Fruit fly (Drosophila melanogaster) whole organism, embryonic: ENCODE measurements around the gene CG14282.

ENCODE experiments used
- ATbp ChIP-seq: fragments of 200-800 bp; sonication (Bioruptor generic); optimal IDR thresholded peaks from 2 replicates; lab custom pipeline; 2017; ENCODE audit warnings: missing biosample characterization, mild to moderate bottlenecking, missing genetic modification characterization, missing genetic modification reagents
- Abd-B ChIP-seq: fragments of 200-800 bp; sonication (Bioruptor generic); optimal IDR thresholded peaks from 2 replicates; lab custom pipeline; 2018; ENCODE audit warnings: missing biosample characterization, mild to moderate bottlenecking, missing genetic modification characterization, moderate library complexity
- Antp ChIP-seq: fragments of 200-800 bp; sonication (Bioruptor generic); optimal IDR thresholded peaks from 3 replicates; lab custom pipeline; 2016; ENCODE audit warnings: missing biosample characterization, missing genetic modification characterization
- Blimp-1 ChIP-seq: fragments of 200-800 bp; sonication (Bioruptor generic); optimal IDR thresholded peaks from 3 replicates; lab custom pipeline; 2018; ENCODE audit warnings: missing biosample characterization, missing genetic modification characterization, mild to moderate bottlenecking, moderate library complexity, missing genetic modification reagents
- BtbVII ChIP-seq: fragments of 200-800 bp; sonication (Bioruptor generic); optimal IDR thresholded peaks from 3 replicates; lab custom pipeline; 2017; ENCODE audit warnings: missing biosample characterization, mild to moderate bottlenecking, missing genetic modification characterization
- C15 ChIP-seq: fragments of 200-800 bp; sonication (Bioruptor generic); IDR thresholded peaks from 3 replicates; pipeline ENCODE4 v1.3.6; 2022; ENCODE audit warnings: missing biosample characterization, missing genetic modification characterization
- CG11504 ChIP-seq: fragments of 200-800 bp; sonication (Bioruptor generic); optimal IDR thresholded peaks from 3 replicates; lab custom pipeline; 2019; ENCODE audit warnings: missing biosample characterization, mild to moderate bottlenecking, missing genetic modification characterization, moderate library complexity
- CG11695 ChIP-seq: fragments of 200-800 bp; sonication (Bioruptor generic); IDR thresholded peaks from 3 replicates; pipeline ENCODE4 v1.3.6; 2022; ENCODE audit warnings: missing biosample characterization, missing genetic modification characterization
- CG12299 ChIP-seq: fragments of 200-800 bp; sonication (Bioruptor generic); optimal IDR thresholded peaks from 2 replicates; lab custom pipeline; 2018; ENCODE audit warnings: missing biosample characterization, mild to moderate bottlenecking, missing genetic modification characterization
- CG18011 ChIP-seq: fragments of 200-800 bp; sonication (Bioruptor generic); optimal IDR thresholded peaks from 2 replicates; lab custom pipeline; 2017; ENCODE audit warnings: missing biosample characterization, missing genetic modification characterization, mild to moderate bottlenecking, moderate library complexity, missing genotype
- CG3281 ChIP-seq: fragments of 200-800 bp; sonication (Bioruptor generic); optimal IDR thresholded peaks from 3 replicates; lab custom pipeline; 2017; ENCODE audit warnings: missing biosample characterization, mild to moderate bottlenecking, missing genetic modification characterization
- CG4328 ChIP-seq: fragments of 200-800 bp; sonication (Bioruptor generic); optimal IDR thresholded peaks from 3 replicates; lab custom pipeline; 2017; ENCODE audit warnings: missing biosample characterization, missing genetic modification reagents, missing genetic modification characterization
- CG43689 ChIP-seq: fragments of 200-800 bp; sonication (Bioruptor generic); IDR thresholded peaks from 2 replicates; pipeline ENCODE4 v1.3.6; 2022; ENCODE audit warnings: missing biosample characterization, missing genetic modification characterization
- CG4820 ChIP-seq: fragments of 200-800 bp; sonication (Bioruptor generic); optimal IDR thresholded peaks from 3 replicates; lab custom pipeline; 2016; ENCODE audit warnings: missing biosample characterization, missing genetic modification characterization
- CG5953 ChIP-seq: fragments of 200-800 bp; sonication (Bioruptor generic); IDR thresholded peaks from 2 replicates; pipeline ENCODE4 v1.3.6; 2022; ENCODE audit warnings: missing biosample characterization, missing genetic modification characterization
- CG7372 ChIP-seq: fragments of 200-800 bp; sonication (Bioruptor generic); IDR thresholded peaks from 2 replicates; pipeline ENCODE4 v1.3.6; 2022; ENCODE audit warnings: missing biosample characterization, missing genetic modification characterization
- CG7839 ChIP-seq: fragments of 200-800 bp; sonication (Bioruptor generic); optimal IDR thresholded peaks from 3 replicates; lab custom pipeline; 2018; ENCODE audit warnings: missing biosample characterization, mild to moderate bottlenecking, missing genetic modification characterization, moderate library complexity
- CG8388 ChIP-seq: fragments of 200-800 bp; sonication (Bioruptor generic); optimal IDR thresholded peaks from 2 replicates; lab custom pipeline; 2019; ENCODE audit warnings: missing biosample characterization, mild to moderate bottlenecking, missing genetic modification characterization, moderate library complexity
- CG8924 ChIP-seq: fragments of 200-800 bp; optimal IDR thresholded peaks from 3 replicates; lab custom pipeline; 2019; ENCODE audit warnings: missing biosample characterization, mild to moderate bottlenecking, missing genetic modification characterization, moderate library complexity
- CG9215 ChIP-seq: fragments of 200-800 bp; sonication (Bioruptor generic); IDR thresholded peaks from 2 replicates; pipeline ENCODE4 v1.3.6; 2022; ENCODE audit warnings: missing biosample characterization, missing genetic modification characterization
- Drgx ChIP-seq: fragments of 200-800 bp; sonication (Bioruptor generic); IDR thresholded peaks from 2 replicates; pipeline ENCODE4 v1.3.6; 2022; ENCODE audit warnings: missing biosample characterization, missing genetic modification characterization
- E2f1 ChIP-seq: fragments of 200-800 bp; sonication (Bioruptor generic); IDR thresholded peaks from 2 replicates; pipeline ENCODE4 v1.3.6; 2022; ENCODE audit warnings: missing biosample characterization, missing genetic modification characterization
- Eip74EF ChIP-seq, 2 experiments: fragments of 200-800 bp in 1 of 2; fragments of >200 bp in 1 of 2; sonication (Bioruptor generic) in 1 of 2; optimal IDR thresholded peaks; 2 replicates each; lab custom pipeline; 2017 to 2019; ENCODE audit warnings: missing biosample characterization in 2 of 2, missing genetic modification characterization in 2 of 2, mild to moderate bottlenecking in 1 of 2, moderate library complexity in 1 of 2
- Fer1 ChIP-seq: fragments of 200-800 bp; sonication (Bioruptor generic); optimal IDR thresholded peaks from 2 replicates; lab custom pipeline; 2017; ENCODE audit warnings: missing biosample characterization, mild to moderate bottlenecking, missing genetic modification characterization
- HLH3B ChIP-seq: fragments of 200-800 bp; sonication (Bioruptor generic); IDR thresholded peaks from 2 replicates; pipeline ENCODE4 v1.3.6; 2022; ENCODE audit warnings: missing biosample characterization, missing genetic modification characterization
- HLHmδ ChIP-seq: fragments of 200-800 bp; sonication (Bioruptor generic); optimal IDR thresholded peaks from 2 replicates; lab custom pipeline; 2018; ENCODE audit warnings: missing biosample characterization, mild to moderate bottlenecking, missing genetic modification characterization, moderate library complexity
- Hand ChIP-seq: fragments of 200-800 bp; sonication (Bioruptor generic); optimal IDR thresholded peaks from 2 replicates; lab custom pipeline; 2017; ENCODE audit warnings: mild to moderate bottlenecking, missing biosample characterization, missing genetic modification reagents, missing genetic modification characterization
- HmgD ChIP-seq: fragments of 200-800 bp; sonication (Bioruptor generic); optimal IDR thresholded peaks from 3 replicates; lab custom pipeline; 2016; ENCODE audit warnings: missing biosample characterization, missing genetic modification characterization
- Hr51 ChIP-seq, 2 experiments: fragments of 200-800 bp; sonication (Bioruptor generic); optimal IDR thresholded peaks; 2 replicates in 1 of 2; 3 replicates in 1 of 2; lab custom pipeline; 2016 to 2018; ENCODE audit warnings: missing biosample characterization in 2 of 2, missing genetic modification characterization in 2 of 2, mild to moderate bottlenecking in 1 of 2, moderate library complexity in 1 of 2
- MBD-R2 ChIP-seq: fragments of 200-800 bp; sonication (Bioruptor generic); IDR thresholded peaks from 2 replicates; pipeline ENCODE4 v1.3.6; 2022; ENCODE audit warnings: missing biosample characterization, missing genetic modification characterization
- Med ChIP-seq: fragments of 200-800 bp; sonication (Bioruptor generic); peaks from one replicate; lab custom pipeline; 2016; ENCODE audit warnings: missing biosample characterization, missing genetic modification characterization, mild to moderate bottlenecking, inconsistent platforms, moderate library complexity
- Nf-YB ChIP-seq: fragments of 200-800 bp; sonication (Bioruptor generic); optimal IDR thresholded peaks from 3 replicates; lab custom pipeline; 2019; ENCODE audit warnings: missing biosample characterization, mild to moderate bottlenecking, missing genetic modification characterization, moderate library complexity
- PHDP ChIP-seq: fragments of 200-800 bp; sonication (Bioruptor generic); optimal IDR thresholded peaks from 3 replicates; lab custom pipeline; 2018; ENCODE audit warnings: missing biosample characterization, mild to moderate bottlenecking, missing genetic modification characterization, moderate library complexity
- ac ChIP-seq: fragments of 200-800 bp; sonication (Bioruptor generic); optimal IDR thresholded peaks from 3 replicates; lab custom pipeline; 2017; ENCODE audit warnings: missing biosample characterization, mild to moderate bottlenecking, missing genetic modification characterization
- az2 ChIP-seq: fragments of 200-800 bp; sonication (Bioruptor generic); optimal IDR thresholded peaks from 3 replicates; lab custom pipeline; 2016; ENCODE audit warnings: missing biosample characterization, missing genetic modification characterization
- chm ChIP-seq: fragments of 200-800 bp; sonication (Bioruptor generic); IDR thresholded peaks from 2 replicates; pipeline ENCODE4 v1.3.6; 2022; ENCODE audit warnings: missing biosample characterization, missing genetic modification characterization
- cwo ChIP-seq: fragments of 200-800 bp; sonication (Bioruptor generic); optimal IDR thresholded peaks from 3 replicates; lab custom pipeline; 2017; ENCODE audit warnings: missing biosample characterization, missing genetic modification characterization, mild to moderate bottlenecking, moderate library complexity, missing genetic modification reagents
- dmrt99B ChIP-seq: fragments of 200-800 bp; sonication (Bioruptor generic); optimal IDR thresholded peaks from 2 replicates; lab custom pipeline; 2018; ENCODE audit warnings: missing biosample characterization, mild to moderate bottlenecking, missing genetic modification characterization, moderate library complexity
- hbn ChIP-seq: fragments of 200-800 bp; sonication (Bioruptor generic); IDR thresholded peaks from 2 replicates; pipeline ENCODE4 v1.3.6; 2022; ENCODE audit warnings: missing biosample characterization, missing genetic modification characterization; ENCODE audit not compliant: partially characterized antibody
- ind ChIP-seq: fragments of 200-800 bp; sonication (Bioruptor generic); optimal IDR thresholded peaks from 3 replicates; lab custom pipeline; 2016; ENCODE audit warnings: missing biosample characterization, missing genetic modification characterization
- insv ChIP-seq, 2 experiments: fragments of 200-800 bp; sonication (Bioruptor generic); optimal IDR thresholded peaks; 3 replicates each; lab custom pipeline; 2016 to 2018; ENCODE audit warnings: missing biosample characterization in 2 of 2, missing genetic modification characterization in 2 of 2
- klu ChIP-seq: fragments of 200-800 bp; sonication (Bioruptor generic); IDR thresholded peaks from 2 replicates; pipeline ENCODE4 v1.3.6; 2022; ENCODE audit warnings: missing biosample characterization, missing genetic modification characterization
- nau ChIP-seq: fragments of 200-800 bp; sonication (Bioruptor generic); optimal IDR thresholded peaks from 3 replicates; lab custom pipeline; 2017; ENCODE audit warnings: missing biosample characterization, mild to moderate bottlenecking, missing genetic modification characterization, missing genetic modification reagents
- sens ChIP-seq: fragments of 200-800 bp; sonication (Bioruptor generic); peaks from one replicate; lab custom pipeline; 2016; ENCODE audit warnings: missing biosample characterization, missing genetic modification characterization
- ttk ChIP-seq: fragments of 200-800 bp; sonication (Bioruptor generic); IDR thresholded peaks from 2 replicates; pipeline ENCODE4 v2.1.2; 2022; ENCODE audit warnings: missing biosample characterization, missing genetic modification characterization
- unpg ChIP-seq: fragments of 200-800 bp; sonication (Bioruptor generic); optimal IDR thresholded peaks from 3 replicates; lab custom pipeline; 2018; ENCODE audit warnings: missing biosample characterization, mild to moderate bottlenecking, missing genetic modification characterization, moderate library complexity
- wor ChIP-seq: fragments of 200-800 bp; sonication (Bioruptor generic); IDR thresholded peaks from 2 replicates; pipeline ENCODE4 v1.3.6; 2022; ENCODE audit warnings: missing biosample characterization, missing genetic modification characterization

Gene CG14282

DNA sequence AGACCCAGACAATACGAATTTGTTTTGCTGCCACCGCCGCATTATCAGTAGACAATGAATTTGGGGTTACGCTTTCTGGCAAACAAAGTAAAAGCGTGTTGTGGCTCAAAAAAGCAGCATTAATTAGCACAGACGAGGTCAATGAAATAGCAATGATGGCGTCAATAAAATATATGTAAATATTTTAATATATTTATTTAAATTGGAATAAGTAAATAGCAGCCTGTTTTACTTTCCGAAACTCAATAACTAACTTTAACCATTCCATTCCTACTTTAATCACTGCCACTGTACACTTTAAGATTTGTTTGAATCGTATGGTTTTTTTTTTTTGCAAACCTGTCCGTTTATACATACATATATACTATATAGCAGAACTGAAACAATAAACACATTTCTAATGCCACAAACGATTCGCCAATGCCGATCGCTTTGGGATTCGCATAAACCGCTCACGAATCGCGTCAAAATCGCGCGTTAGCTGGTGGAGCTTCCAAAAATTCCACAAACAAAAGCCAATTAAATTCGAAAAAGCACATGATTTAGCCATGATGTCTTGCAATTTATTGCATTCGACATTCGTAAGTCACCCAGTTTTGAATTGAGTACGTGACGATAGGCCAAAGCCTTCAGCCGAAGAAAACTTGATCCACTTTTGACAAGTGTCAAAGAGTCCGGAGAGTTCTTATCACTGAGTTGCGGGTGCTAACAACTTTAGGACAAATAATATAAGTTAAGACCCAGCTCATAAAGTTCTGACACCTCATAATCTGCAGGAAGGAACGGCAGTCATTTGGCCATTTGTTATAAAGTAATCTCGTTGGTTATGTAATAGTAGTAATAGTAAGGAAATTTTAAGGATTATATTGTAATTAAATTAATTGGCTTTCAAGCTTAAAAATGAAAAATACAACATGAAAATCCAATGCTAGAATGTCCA, 24.7 kb upstream of the CG14282 start (continued):
- TF ChIP-seq Blimp-1 (GFP tag; lab: Kevin White, UChicago) = peak; percentile 16
- TF ChIP-seq MBD-R2 (GFP tag; lab: Robert Waterston, UW) = peak; percentile 17; the same call in 1 of the 2 replicates
- 0 out of 3 replicates have a peak, but pooled peaks have one; percentile 6 for TF ChIP-seq C15 (GFP tag; lab: Robert Waterston, UW)
- peak; percentile 4 for TF ChIP-seq BtbVII (GFP tag; lab: Kevin White, UChicago)
- TF ChIP-seq CG43689 (GFP tag; lab: Robert Waterston, UW) = 0 out of 2 replicates have a peak, but pooled peaks have one; percentile 33
- TF ChIP-seq CG11695 (GFP tag; lab: Robert Waterston, UW) = peak; percentile 67; the same call in 2 of the 3 replicates
- TF ChIP-seq CG8388 (GFP tag; lab: Kevin White, UChicago) = peak; percentile 27
- peak in 1 of 2 experiments; percentile 54 for TF ChIP-seq Hr51 (GFP tag; optimal IDR thresholded peaks at IDR 0.05; lab: Kevin White, UChicago)
- peak; percentile 32 for TF ChIP-seq cwo
- peak; percentile 9 for TF ChIP-seq ind
- TF ChIP-seq unpg (GFP tag; lab: Kevin White, UChicago) = peak; percentile 54
- no peak for TF ChIP-seq CG4328 (GFP tag; lab: Kevin White, UChicago)
- no peak for TF ChIP-seq Abd-B
- no peak for TF ChIP-seq hbn (GFP tag; lab: Robert Waterston, UW)
- peak; percentile 53 for TF ChIP-seq CG7839 (tag; lab: Kevin White, UChicago)
- TF ChIP-seq HLHmδ = no peak
- TF ChIP-seq Eip74EF (GFP tag; optimal IDR thresholded peaks at IDR 0.05; lab: Kevin White, UChicago) = peak in 1 of 2 experiments; percentile 0
- TF ChIP-seq dmrt99B = peak; percentile 36
- TF ChIP-seq CG3281 (GFP tag; lab: Kevin White, UChicago) = peak; percentile 31
- peak; percentile 1 for TF ChIP-seq CG8924 (tag; lab: Kevin White, UChicago)
- TF ChIP-seq E2f1 (GFP tag; lab: Robert Waterston, UW) = peak; percentile 67
- no peak for TF ChIP-seq nau (GFP tag; lab: Kevin White, UChicago)
- TF ChIP-seq Med (GFP tag; lab: Kevin White, UChicago) = peak; percentile 66
- no peak for TF ChIP-seq CG18011 (GFP tag; lab: Kevin White, UChicago)
- TF ChIP-seq klu (GFP tag; lab: Robert Waterston, UW) = no peak
- no peak for TF ChIP-seq CG4820 (GFP tag; lab: Kevin White, UChicago)
- peak; percentile 56; the same call in 1 of the 2 replicates for TF ChIP-seq HLH3B (GFP tag; lab: Robert Waterston, UW)
- no peak for TF ChIP-seq chm (GFP tag; lab: Robert Waterston, UW)
- no peak for TF ChIP-seq Antp (GFP tag; lab: Kevin White, UChicago)
- TF ChIP-seq ac (GFP tag; lab: Kevin White, UChicago) = no peak
- no peak for TF ChIP-seq HmgD
- TF ChIP-seq CG12299 = no peak
- TF ChIP-seq insv (GFP tag; optimal IDR thresholded peaks at IDR 0.05; lab: Kevin White, UChicago) = no peak
- peak; percentile 34; the same call in 1 of the 2 replicates for TF ChIP-seq CG9215 (GFP tag; lab: Robert Waterston, UW)
- no peak for TF ChIP-seq sens (GFP tag; lab: Kevin White, UChicago)
- TF ChIP-seq Nf-YB (GFP tag; lab: Kevin White, UChicago) = no peak
- no peak for TF ChIP-seq Fer1 (GFP tag; lab: Kevin White, UChicago)
- TF ChIP-seq ATbp (GFP tag; lab: Kevin White, UChicago) = peak; percentile 9
- TF ChIP-seq Hand (GFP tag; lab: Kevin White, UChicago) = no peak
- TF ChIP-seq az2 = peak; percentile 13
- TF ChIP-seq PHDP (tag; lab: Kevin White, UChicago) = peak; percentile 58
- TF ChIP-seq CG11504 = peak; percentile 53
- TF ChIP-seq CG7372 (GFP tag; lab: Robert Waterston, UW) = peak; percentile 54; the same call in 1 of the 2 replicates
- peak; percentile 58 for TF ChIP-seq Drgx (GFP tag; lab: Robert Waterston, UW)
- peak; percentile 67 for TF ChIP-seq ttk (GFP tag; lab: Robert Waterston, UW)
- TF ChIP-seq CG5953 (GFP tag; lab: Robert Waterston, UW) = peak; percentile 36; the same call in 1 of the 2 replicates
- TF ChIP-seq wor (GFP tag; lab: Robert Waterston, UW) = peak; percentile 41
